Worm (Caenorhabditis elegans) whole organism, L2 larva: ENCODE data around the gene srt-24.

Source experiments
- C34F6.9 ChIP-seq: fragments of 150-350 bp; optimal IDR thresholded peaks from 2 replicates; lab custom pipeline; 2014; ENCODE audit warnings: missing biosample characterization, missing genetic modification characterization
- F13H6.1 ChIP-seq: sonication (generic microtip); optimal IDR thresholded peaks from 2 replicates; lab custom pipeline; 2016; ENCODE audit warnings: missing genetic modification characterization, missing compliant biosample characterization
- Y55F3AM.14 ChIP-seq: fragments of 200-800 bp; sonication (Bioruptor generic); optimal IDR thresholded peaks from 2 replicates; lab custom pipeline; 2018; ENCODE audit warnings: mild to moderate bottlenecking, missing genetic modification characterization, missing compliant biosample characterization
- ZK546.5 ChIP-seq: sonication (generic microtip); optimal IDR thresholded peaks from 2 replicates; lab custom pipeline; 2017; ENCODE audit warnings: missing biosample characterization, missing genetic modification characterization
- aly-2 ChIP-seq: fragments of 150-350 bp; optimal IDR thresholded peaks from 2 replicates; lab custom pipeline; 2014; ENCODE audit warnings: missing biosample characterization, missing genetic modification characterization
- ama-1 ChIP-seq: fragments of 150-350 bp; optimal IDR thresholded peaks from 2 replicates; lab custom pipeline; 2018; ENCODE audit warnings: inconsistent platforms
- ceh-16 ChIP-seq: fragments of 150-350 bp; optimal IDR thresholded peaks from 2 replicates; lab custom pipeline; 2014; ENCODE audit warnings: missing biosample characterization, missing genetic modification characterization
- ceh-82 ChIP-seq: fragments of 150-350 bp; optimal IDR thresholded peaks from 2 replicates; lab custom pipeline; 2014; ENCODE audit warnings: missing biosample characterization, missing genetic modification characterization
- elt-3 ChIP-seq: sonication (generic microtip); optimal IDR thresholded peaks from 2 replicates; lab custom pipeline; 2017; ENCODE audit warnings: missing biosample characterization, missing genetic modification characterization
- fos-1 ChIP-seq: fragments of 150-350 bp; optimal IDR thresholded peaks from 2 replicates; lab custom pipeline; 2014; ENCODE audit warnings: missing biosample characterization, missing genetic modification characterization
- gmeb-1 ChIP-seq: fragments of 150-350 bp; optimal IDR thresholded peaks from 2 replicates; lab custom pipeline; 2014; ENCODE audit warnings: missing biosample characterization, missing genetic modification characterization
- lin-13 ChIP-seq: fragments of 150-350 bp; optimal IDR thresholded peaks from 2 replicates; lab custom pipeline; 2014; ENCODE audit warnings: missing biosample characterization, missing genetic modification reagents, missing genetic modification characterization
- lin-39 ChIP-seq: fragments of 150-350 bp; optimal IDR thresholded peaks from 2 replicates; lab custom pipeline; 2014; ENCODE audit warnings: missing biosample characterization, missing genetic modification reagents, missing genetic modification characterization
- lsy-2 ChIP-seq, 2 experiments: fragments of 150-350 bp in 1 of 2; sonication (generic microtip) in 1 of 2; optimal IDR thresholded peaks; 2 replicates each; lab custom pipeline; 2014 to 2017; ENCODE audit warnings: missing biosample characterization in 2 of 2, missing genetic modification characterization in 2 of 2
- mab-5 ChIP-seq: fragments of 150-350 bp; optimal IDR thresholded peaks from 2 replicates; lab custom pipeline; 2014; ENCODE audit warnings: missing biosample characterization, missing genetic modification characterization
- mdl-1 ChIP-seq, 2 experiments: fragments of 150-350 bp in 1 of 2; sonication (generic microtip) in 1 of 2; optimal IDR thresholded peaks; 2 replicates each; lab custom pipeline; 2017; ENCODE audit warnings: missing biosample characterization in 2 of 2, missing genetic modification characterization in 2 of 2
- nhr-10 ChIP-seq: sonication (generic microtip); optimal IDR thresholded peaks from 2 replicates; lab custom pipeline; 2017; ENCODE audit warnings: missing biosample characterization, missing genetic modification characterization
- nhr-11 ChIP-seq: fragments of 150-350 bp; optimal IDR thresholded peaks from 2 replicates; lab custom pipeline; 2014; ENCODE audit warnings: missing biosample characterization, missing genetic modification characterization
- nhr-12 ChIP-seq: fragments of 150-350 bp; optimal IDR thresholded peaks from 2 replicates; lab custom pipeline; 2014; ENCODE audit warnings: missing biosample characterization, missing genetic modification characterization
- nhr-129 ChIP-seq: fragments of 150-350 bp; optimal IDR thresholded peaks from 2 replicates; lab custom pipeline; 2014; ENCODE audit warnings: missing biosample characterization, missing genetic modification characterization
- nhr-237 ChIP-seq: fragments of 150-350 bp; optimal IDR thresholded peaks from 2 replicates; lab custom pipeline; 2014; ENCODE audit warnings: missing biosample characterization, missing genetic modification characterization
- nhr-25 ChIP-seq: fragments of 150-350 bp; sonication (generic microtip); optimal IDR thresholded peaks from 3 replicates; lab custom pipeline; 2014; ENCODE audit warnings: missing biosample characterization, missing genetic modification characterization
- nhr-77 ChIP-seq: fragments of 150-350 bp; optimal IDR thresholded peaks from 2 replicates; lab custom pipeline; 2014; ENCODE audit warnings: missing biosample characterization, missing genetic modification characterization
- peb-1 ChIP-seq: fragments of 150-350 bp; optimal IDR thresholded peaks from 2 replicates; lab custom pipeline; 2014; ENCODE audit warnings: missing biosample characterization, missing genetic modification characterization
- sem-4 ChIP-seq: fragments of 150-350 bp; optimal IDR thresholded peaks from 2 replicates; lab custom pipeline; 2014; ENCODE audit warnings: missing biosample characterization, missing genetic modification reagents, missing genetic modification characterization
- skn-1 ChIP-seq: sonication (generic microtip); optimal IDR thresholded peaks from 2 replicates; lab custom pipeline; 2017; ENCODE audit warnings: missing biosample characterization, missing genetic modification characterization
- sma-9 ChIP-seq, 2 experiments: fragments of 150-350 bp in 1 of 2; sonication (generic microtip) in 1 of 2; optimal IDR thresholded peaks; 2 replicates each; lab custom pipeline; 2014 to 2016; ENCODE audit warnings: missing genetic modification characterization in 2 of 2, mild to moderate bottlenecking in 1 of 2, missing biosample characterization in 1 of 2, missing compliant biosample characterization in 1 of 2, missing genetic modification reagents in 1 of 2, moderate library complexity in 1 of 2
- ztf-1 ChIP-seq: fragments of 200-800 bp; sonication (Bioruptor generic); conservative IDR thresholded peaks from 2 replicates; pipeline ENCODE4 v1.3.6; 2022; ENCODE audit warnings: missing genetic modification characterization, missing compliant biosample characterization
- ztf-11 ChIP-seq: sonication (generic microtip); optimal IDR thresholded peaks from 2 replicates; lab custom pipeline; 2017; ENCODE audit warnings: missing biosample characterization, missing genetic modification characterization

The srt-24 gene

DNA sequence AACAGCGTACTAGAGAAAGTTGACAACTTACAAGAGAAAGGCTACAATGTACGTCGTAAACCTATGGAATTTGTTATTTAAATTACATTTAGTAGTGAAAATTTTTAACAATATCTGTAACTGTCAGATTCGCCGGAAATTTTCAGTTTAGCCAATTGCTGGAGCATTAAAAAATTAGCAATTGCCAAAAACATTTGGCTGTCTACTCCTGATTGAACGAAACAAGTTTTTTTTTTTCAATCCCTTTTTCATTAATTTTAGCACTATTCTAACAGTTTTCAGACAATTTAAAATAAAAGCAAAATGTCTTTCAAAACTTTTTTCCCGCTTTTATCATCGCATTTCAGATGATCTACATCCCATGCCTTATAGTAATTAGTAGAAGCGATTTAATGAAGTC is 26.1 kb upstream of the srt-24 start:
- TF ChIP-seq sma-9 (GFP tag; optimal IDR thresholded peaks at IDR 0.05; lab: Kevin White, UChicago) = no peak
- TF ChIP-seq sma-9 (tag; optimal IDR thresholded peaks at IDR 0.05; lab: Kevin White, UChicago) = no peak
- TF ChIP-seq fos-1 (tag; lab: Kevin White, UChicago) = no peak
- no peak for TF ChIP-seq ZK546.5
- no peak for TF ChIP-seq skn-1 (tag; lab: Kevin White, UChicago)
- no peak for TF ChIP-seq nhr-129 (tag; lab: Kevin White, UChicago)
- no peak for TF ChIP-seq ceh-16 (tag; lab: Kevin White, UChicago)
- no peak for TF ChIP-seq nhr-25 (tag; lab: Kevin White, UChicago)
- TF ChIP-seq C34F6.9 (tag; lab: Kevin White, UChicago) = no peak
- no peak for TF ChIP-seq mdl-1 (tag; optimal IDR thresholded peaks at IDR 0.05; lab: Kevin White, UChicago)
- no peak for TF ChIP-seq peb-1 (tag; lab: Kevin White, UChicago)
- no peak for TF ChIP-seq nhr-237 (tag; lab: Kevin White, UChicago)
- TF ChIP-seq F13H6.1 = no peak
- TF ChIP-seq gmeb-1 = no peak

- TF ChIP-seq mab-5 (tag; lab: Kevin White, UChicago) = no peak
- TF ChIP-seq nhr-10 (tag; lab: Kevin White, UChicago) = no peak
- no peak for TF ChIP-seq lsy-2 (tag; optimal IDR thresholded peaks at IDR 0.05; lab: Kevin White, UChicago)
- TF ChIP-seq skn-1 (tag; lab: Kevin White, UChicago) = no peak
- TF ChIP-seq, all 48 proteins: peak for 0
These were observed 25.6 kb upstream of the srt-24 start, which contains the start of gene srt-23 for ce11 chrIV:756421-756820. Gene srt-23, plus strand, starts transcription at chrIV:756721.

- TF ChIP-seq F13H6.1 = no peak
- TF ChIP-seq aly-2 = no peak
- TF ChIP-seq ceh-82 = no peak
- no peak for TF ChIP-seq mab-5 (tag; lab: Kevin White, UChicago)
- TF ChIP-seq Y55F3AM.14 (GFP tag; lab: Kevin White, UChicago) = no peak
- TF ChIP-seq mdl-1 (tag; optimal IDR thresholded peaks at IDR 0.05; lab: Kevin White, UChicago) = no peak
- TF ChIP-seq elt-3 (tag; lab: Kevin White, UChicago) = no peak
- no peak for TF ChIP-seq ceh-16 (tag; lab: Kevin White, UChicago)
- TF ChIP-seq sem-4 (tag; lab: Kevin White, UChicago) = no peak
- no peak for TF ChIP-seq lin-39 (tag; lab: Kevin White, UChicago)
- no peak for TF ChIP-seq nhr-77 (tag; lab: Kevin White, UChicago)
- TF ChIP-seq ama-1 (lab: Kevin White, UChicago) = no peak
- TF ChIP-seq sma-9 (GFP tag; optimal IDR thresholded peaks at IDR 0.05; lab: Kevin White, UChicago) = no peak
- TF ChIP-seq sma-9 (tag; optimal IDR thresholded peaks at IDR 0.05; lab: Kevin White, UChicago) = no peak
- TF ChIP-seq nhr-11 = no peak
These were observed 23.6 kb upstream of the srt-24 start for ce11 chrIV:754357-754972.

DNA sequence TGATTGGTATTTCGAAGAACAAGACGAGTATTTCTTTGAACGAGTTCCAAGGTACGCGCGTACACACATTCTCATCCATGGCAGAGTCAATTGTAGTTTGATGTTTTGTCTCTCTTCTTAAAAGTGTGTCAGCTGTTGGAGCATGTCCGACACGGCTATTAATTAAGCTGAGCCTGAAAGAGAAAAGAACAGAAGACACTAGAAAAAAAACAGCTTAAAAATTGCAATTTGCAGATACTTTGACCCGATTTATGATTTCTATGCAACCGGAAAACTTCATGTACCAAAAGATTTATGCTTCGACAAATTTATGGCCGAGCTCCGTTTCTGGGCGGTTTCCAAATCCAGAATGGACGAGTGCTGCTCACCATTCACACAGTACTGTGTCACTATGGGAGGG is 18.7 kb upstream of the srt-24 start:
- TF ChIP-seq nhr-129 (tag; lab: Kevin White, UChicago) (no peak), peb-1 (tag; lab: Kevin White, UChicago) (no peak), ztf-1 (GFP tag; lab: Robert Waterston, UW) (no peak), ztf-11 (tag; lab: Kevin White, UChicago) (no peak), sma-9 (GFP tag; optimal IDR thresholded peaks at IDR 0.05; lab: Kevin White, UChicago) (no peak), sma-9 (tag; optimal IDR thresholded peaks at IDR 0.05; lab: Kevin White, UChicago) (no peak), lsy-2 (tag; optimal IDR thresholded peaks at IDR 0.05; lab: Kevin White, UChicago) (no peak), F13H6.1 (no peak), skn-1 (tag; lab: Kevin White, UChicago) (no peak), Y55F3AM.14 (GFP tag; lab: Kevin White, UChicago) (no peak), nhr-10 (tag; lab: Kevin White, UChicago) (no peak), lin-39 (tag; lab: Kevin White, UChicago) (no peak), ZK546.5 (no peak), mab-5 (tag; lab: Kevin White, UChicago) (no peak), lin-13 (no peak), fos-1 (tag; lab: Kevin White, UChicago) (no peak), mdl-1 (tag; optimal IDR thresholded peaks at IDR 0.05; lab: Kevin White, UChicago) (no peak), nhr-237 (tag; lab: Kevin White, UChicago) (no peak), aly-2 (no peak), nhr-12 (tag; lab: Kevin White, UChicago) (no peak)

ce11 chrIV:746333-746732 is 15.5 kb upstream of the srt-24 start:
- TF ChIP-seq peb-1 (tag; lab: Kevin White, UChicago) (no peak), nhr-10 (tag; lab: Kevin White, UChicago) (no peak), nhr-12 (tag; lab: Kevin White, UChicago) (no peak), sma-9 (GFP tag; optimal IDR thresholded peaks at IDR 0.05; lab: Kevin White, UChicago) (peak; percentile 34), sma-9 (tag; optimal IDR thresholded peaks at IDR 0.05; lab: Kevin White, UChicago) (no peak)
- TF ChIP-seq, all 48 proteins: peak for 1
